Fruit fly (Drosophila melanogaster): ENCODE results near the gene Hmx.

Hmx gene

dm6 chr3R:17536594-17537158 lies 22.1 kb upstream of the Hmx start:
- peak; percentile 25 for TF ChIP-seq h (GFP tag; optimal IDR thresholded peaks at IDR 0.05)
- peak; percentile 50 for TF ChIP-seq OdsH (GFP tag; optimal IDR thresholded peaks at IDR 0.05)
- TF ChIP-seq Hr78 (GFP tag; optimal IDR thresholded peaks at IDR 0.05) = no peak
- peak in 1 of 2 experiments; percentile 43 for TF ChIP-seq foxo (GFP tag; optimal IDR thresholded peaks at IDR 0.05)
- TF ChIP-seq psq (GFP tag; optimal IDR thresholded peaks at IDR 0.05) = peak; percentile 9
- peak; percentile 44 for TF ChIP-seq ey (GFP tag; optimal IDR thresholded peaks at IDR 0.05)
- peak; percentile 17 for TF ChIP-seq br (GFP tag; optimal IDR thresholded peaks at IDR 0.05)
- TF ChIP-seq Myc (optimal IDR thresholded peaks at IDR 0.05) = no peak
- TF ChIP-seq rgr (GFP tag; optimal IDR thresholded peaks at IDR 0.05) = peak; percentile 63
- TF ChIP-seq sv (GFP tag; optimal IDR thresholded peaks at IDR 0.05) = no peak

DNA sequence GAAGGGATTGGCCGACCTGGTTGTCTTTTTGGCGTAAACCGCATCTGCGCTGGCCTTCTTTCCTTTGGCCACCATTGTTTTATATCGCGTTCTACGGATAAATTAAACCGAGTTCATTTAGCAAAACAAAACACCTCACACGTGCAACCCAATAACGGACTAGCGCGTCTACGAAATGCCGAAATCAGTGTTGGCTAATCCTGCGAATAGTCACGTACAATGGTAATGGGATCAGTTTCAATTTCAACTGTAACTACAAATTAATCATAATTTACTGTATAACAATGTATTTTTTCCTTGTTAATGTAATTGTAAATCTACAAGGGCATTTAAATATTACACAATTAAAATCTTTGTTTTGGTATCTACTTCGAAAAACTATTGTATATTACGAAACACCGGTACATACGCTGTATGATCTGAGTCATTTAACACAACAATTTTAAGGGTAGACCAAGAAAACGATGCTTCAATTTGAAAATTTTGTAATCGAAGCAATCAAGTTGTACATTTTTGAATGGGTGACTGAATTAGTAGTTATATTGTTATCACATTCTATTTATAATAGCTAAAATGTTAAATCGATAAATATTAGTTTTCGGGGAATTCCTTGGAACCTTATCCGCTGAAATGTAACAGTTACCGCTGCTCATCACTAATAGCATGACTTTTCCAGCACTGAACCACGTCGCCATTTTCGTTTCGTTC lies 18.8 kb upstream of the Hmx start, which contains the start of gene SF1:
Gene SF1, plus strand, starts transcription at position 633 of the 708 bp plus-strand sequence.
- TF ChIP-seq Myc (optimal IDR thresholded peaks at IDR 0.05) (peak; percentile 90), OdsH (GFP tag; optimal IDR thresholded peaks at IDR 0.05) (peak; percentile 7), ey (GFP tag; optimal IDR thresholded peaks at IDR 0.05) (peak; percentile 26), Rel (GFP tag; optimal IDR thresholded peaks at IDR 0.05) (no peak), Rel (tag; optimal IDR thresholded peaks at IDR 0.05) (peak; percentile 73), h (GFP tag; optimal IDR thresholded peaks at IDR 0.05) (peak; percentile 40), Hr83 (GFP tag; optimal IDR thresholded peaks at IDR 0.05; ENCODE audit: poor library complexity, severe bottlenecking) (peak; percentile 33), psq (GFP tag; optimal IDR thresholded peaks at IDR 0.05) (peak; percentile 52), dmrt93B (GFP tag; optimal IDR thresholded peaks at IDR 0.05) (peak; percentile 63), rgr (GFP tag; optimal IDR thresholded peaks at IDR 0.05) (no peak), br (GFP tag; optimal IDR thresholded peaks at IDR 0.05) (no peak), lola (GFP tag; optimal IDR thresholded peaks at IDR 0.05) (no peak), woc (GFP tag; optimal IDR thresholded peaks at IDR 0.05) (peak; percentile 80), HLH106 (tag; optimal IDR thresholded peaks at IDR 0.05) (peak; percentile 53)

dm6 chr3R:17540497-17540822 lies 18.3 kb upstream of the Hmx start:
- TF ChIP-seq Dfd (GFP tag; optimal IDR thresholded peaks at IDR 0.05) = no peak
- TF ChIP-seq Mio (GFP tag; optimal IDR thresholded peaks at IDR 0.05) = no peak

DNA sequence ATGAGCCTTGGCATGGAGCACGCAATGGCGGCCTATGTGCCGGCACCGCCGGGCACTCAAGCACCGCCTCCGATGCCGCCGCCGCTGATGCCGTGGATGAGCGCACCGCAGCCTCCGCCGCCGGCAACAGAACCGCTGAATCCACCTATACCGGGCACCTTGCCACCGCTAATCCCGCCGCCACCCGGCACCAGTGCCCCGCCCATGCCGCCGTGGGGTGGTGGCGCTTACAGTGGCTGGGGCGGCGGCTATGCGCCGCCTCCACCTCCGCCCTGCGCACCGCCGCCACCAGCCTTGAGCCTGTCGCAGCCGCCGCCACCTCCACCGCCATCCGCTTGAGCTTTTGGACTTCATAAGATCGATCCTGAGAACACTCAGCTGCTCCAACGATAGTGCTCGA lies 14.1 kb upstream of the Hmx start:
- TF ChIP-seq rgr (GFP tag; optimal IDR thresholded peaks at IDR 0.05) (no peak), CG9705 (GFP tag; optimal IDR thresholded peaks at IDR 0.05) (no peak), foxo (GFP tag; optimal IDR thresholded peaks at IDR 0.05) (no peak), dsf (GFP tag; optimal IDR thresholded peaks at IDR 0.05; ENCODE audit: borderline replicate concordance) (no peak), OdsH (GFP tag; optimal IDR thresholded peaks at IDR 0.05) (no peak), Dfd (GFP tag; optimal IDR thresholded peaks at IDR 0.05) (peak; percentile 94), Mio (GFP tag; optimal IDR thresholded peaks at IDR 0.05) (no peak)

- TF ChIP-seq Rel (GFP tag; optimal IDR thresholded peaks at IDR 0.05) = no peak
- no peak for TF ChIP-seq Rel (tag; optimal IDR thresholded peaks at IDR 0.05)
- no peak for TF ChIP-seq lola (GFP tag; optimal IDR thresholded peaks at IDR 0.05)
- TF ChIP-seq Jra (GFP tag; optimal IDR thresholded peaks at IDR 0.05) = no peak
- TF ChIP-seq CrebA (GFP tag; optimal IDR thresholded peaks at IDR 0.05; ENCODE audit: borderline replicate concordance) = no peak
- TF ChIP-seq br (GFP tag; optimal IDR thresholded peaks at IDR 0.05) = no peak
- no peak for TF ChIP-seq woc (GFP tag; optimal IDR thresholded peaks at IDR 0.05)
- TF ChIP-seq CG32264 (GFP tag; optimal IDR thresholded peaks at IDR 0.05) = no peak
- TF ChIP-seq ey (GFP tag; optimal IDR thresholded peaks at IDR 0.05) = no peak
- TF ChIP-seq OdsH (GFP tag; optimal IDR thresholded peaks at IDR 0.05) = no peak
- no peak for TF ChIP-seq Vsx2 (GFP tag; optimal IDR thresholded peaks at IDR 0.05; ENCODE audit: partially characterized antibody)
- no peak for TF ChIP-seq Abd-B (GFP tag; optimal IDR thresholded peaks at IDR 0.05)
- no peak for TF ChIP-seq sage (GFP tag; optimal IDR thresholded peaks at IDR 0.05)
- no peak for TF ChIP-seq Myc (optimal IDR thresholded peaks at IDR 0.05)
- TF ChIP-seq jim (GFP tag; optimal IDR thresholded peaks at IDR 0.05) = no peak
- no peak for TF ChIP-seq dl (GFP tag; optimal IDR thresholded peaks at IDR 0.05; ENCODE audit: insufficient read depth in 1 of 2, partially characterized antibody in 2 of 2)
- no peak for TF ChIP-seq CG9705 (GFP tag; optimal IDR thresholded peaks at IDR 0.05)
- no peak for TF ChIP-seq psq (GFP tag; optimal IDR thresholded peaks at IDR 0.05)
- no peak for TF ChIP-seq sv (GFP tag; optimal IDR thresholded peaks at IDR 0.05)
- TF ChIP-seq Hnf4 (GFP tag; optimal IDR thresholded peaks at IDR 0.05) = no peak
- TF ChIP-seq usp (GFP tag; optimal IDR thresholded peaks at IDR 0.05) = no peak
Measured at dm6 chr3R:17546115-17546705, 12.5 kb upstream of the Hmx start, which contains the start of gene Prx3. TSS of gene Prx3 (minus strand) at chr3R:17546531.
